Fruit fly (Drosophila melanogaster) whole organism, embryonic: Measurements from ENCODE around the gene beag.

Source experiments
- B-H2 ChIP-seq: fragments of 200-800 bp; sonication (Bioruptor generic); optimal IDR thresholded peaks from 2 replicates; lab custom pipeline; 2018; ENCODE audit warnings: missing biosample characterization, mild to moderate bottlenecking, missing genetic modification characterization
- CG10979 ChIP-seq: fragments of 200-800 bp; sonication (Bioruptor generic); optimal IDR thresholded peaks from 2 replicates; lab custom pipeline; 2018; ENCODE audit warnings: missing biosample characterization, mild to moderate bottlenecking, missing genetic modification characterization, moderate library complexity
- CG12104 ChIP-seq: fragments of 200-800 bp; sonication (Bioruptor generic); optimal IDR thresholded peaks from 3 replicates; lab custom pipeline; 2016; ENCODE audit warnings: missing biosample characterization, missing genetic modification characterization
- CG12942 ChIP-seq: fragments of 200-800 bp; sonication (Bioruptor generic); optimal IDR thresholded peaks from 3 replicates; lab custom pipeline; 2016; ENCODE audit warnings: missing biosample characterization, missing genetic modification characterization
- CG13123 ChIP-seq: fragments of 200-800 bp; sonication (Bioruptor generic); optimal IDR thresholded peaks from 2 replicates; lab custom pipeline; 2016; ENCODE audit warnings: missing biosample characterization, missing genetic modification characterization
- CG13624 ChIP-seq: fragments of 200-800 bp; sonication (Bioruptor generic); optimal IDR thresholded peaks from 2 replicates; lab custom pipeline; 2016; ENCODE audit warnings: missing biosample characterization, missing genetic modification characterization
- CG14710 ChIP-seq: fragments of 200-800 bp; sonication (Bioruptor generic); optimal IDR thresholded peaks from 3 replicates; lab custom pipeline; 2019; ENCODE audit warnings: missing biosample characterization, mild to moderate bottlenecking, missing genetic modification characterization, moderate library complexity
- CG1647 ChIP-seq: fragments of 200-800 bp; sonication (Bioruptor generic); optimal IDR thresholded peaks from 3 replicates; lab custom pipeline; 2016; ENCODE audit warnings: missing biosample characterization, missing genetic modification characterization
- CG2120 ChIP-seq: fragments of 200-800 bp; sonication (Bioruptor generic); optimal IDR thresholded peaks from 3 replicates; lab custom pipeline; 2016; ENCODE audit warnings: missing biosample characterization, missing genetic modification characterization
- CG31365 ChIP-seq: fragments of 200-800 bp; sonication (Bioruptor generic); optimal IDR thresholded peaks from 2 replicates; lab custom pipeline; 2018; ENCODE audit warnings: missing biosample characterization, mild to moderate bottlenecking, missing genetic modification characterization
- CG3163 ChIP-seq: fragments of 200-800 bp; sonication (Bioruptor generic); optimal IDR thresholded peaks from 3 replicates; lab custom pipeline; 2016; ENCODE audit warnings: missing biosample characterization, missing genetic modification characterization
- CG3726 ChIP-seq: fragments of 200-800 bp; sonication (Bioruptor generic); IDR thresholded peaks from 3 replicates; pipeline ENCODE4, ENCODE4 v1.3.6; 2022; ENCODE audit warnings: missing biosample characterization, missing genetic modification characterization
- CG5245 ChIP-seq: fragments of 200-800 bp; sonication (Bioruptor generic); optimal IDR thresholded peaks from 3 replicates; lab custom pipeline; 2016; ENCODE audit warnings: missing biosample characterization, missing genetic modification characterization
- CG6791 ChIP-seq: fragments of 200-800 bp; sonication (Bioruptor generic); IDR thresholded peaks from 3 replicates; pipeline ENCODE4 v1.3.6; 2022; ENCODE audit warnings: missing biosample characterization, missing genetic modification characterization; ENCODE audit not compliant: partially characterized antibody
- CG6813 ChIP-seq: fragments of 200-800 bp; sonication (Bioruptor generic); optimal IDR thresholded peaks from 2 replicates; lab custom pipeline; 2017; ENCODE audit warnings: missing biosample characterization, missing genetic modification characterization, mild to moderate bottlenecking, moderate library complexity, missing genetic modification reagents
- CG7928 ChIP-seq: fragments of 200-800 bp; sonication (Bioruptor generic); optimal IDR thresholded peaks from 2 replicates; lab custom pipeline; 2017; ENCODE audit warnings: missing biosample characterization, mild to moderate bottlenecking, missing genetic modification characterization
- CG9817 ChIP-seq: fragments of 200-800 bp; sonication (Bioruptor generic); optimal IDR thresholded peaks from 2 replicates; lab custom pipeline; 2018; ENCODE audit warnings: missing biosample characterization, mild to moderate bottlenecking, missing genetic modification characterization, moderate library complexity
- CG9876 ChIP-seq: fragments of 200-800 bp; sonication (Bioruptor generic); optimal IDR thresholded peaks from 2 replicates; lab custom pipeline; 2016; ENCODE audit warnings: missing biosample characterization, missing genetic modification characterization
- CoRest ChIP-seq: fragments of 200-800 bp; sonication (Bioruptor generic); optimal IDR thresholded peaks from 3 replicates; lab custom pipeline; 2018; ENCODE audit warnings: missing biosample characterization, mild to moderate bottlenecking, missing genetic modification characterization, moderate library complexity
- D ChIP-seq, 2 experiments: fragments of 200-800 bp in 1 of 2; fragments of >200 bp in 1 of 2; sonication (Bioruptor generic) in 1 of 2; optimal IDR thresholded peaks; 2 replicates in 1 of 2; 3 replicates in 1 of 2; lab custom pipeline; 2017; ENCODE audit warnings: mild to moderate bottlenecking in 1 of 2, missing biosample characterization in 1 of 2, missing genetic modification characterization in 1 of 2, missing genetic modification reagents in 1 of 2
- Dek ChIP-seq: fragments of 200-800 bp; sonication (Bioruptor generic); optimal IDR thresholded peaks from 3 replicates; lab custom pipeline; 2019; ENCODE audit warnings: missing biosample characterization, mild to moderate bottlenecking, missing genetic modification characterization, moderate library complexity
- Dfd ChIP-seq, 2 experiments: fragments of >200 bp; optimal IDR thresholded peaks; 2 replicates each; lab custom pipeline; 2017; ENCODE audit warnings: missing biosample characterization in 2 of 2, missing genetic modification characterization in 2 of 2
- E2f2 ChIP-seq: fragments of 200-800 bp; sonication (Bioruptor generic); IDR thresholded peaks from 2 replicates; pipeline ENCODE4 v1.3.6; 2022; ENCODE audit warnings: missing biosample characterization, missing genetic modification characterization
- Gsc ChIP-seq: fragments of 200-800 bp; sonication (Bioruptor generic); IDR thresholded peaks from 2 replicates; pipeline ENCODE4 v1.3.6; 2022; ENCODE audit warnings: missing biosample characterization, missing genetic modification characterization
- Mrtf ChIP-seq: fragments of 200-800 bp; sonication (Bioruptor generic); IDR thresholded peaks from 3 replicates; pipeline ENCODE4 v1.3.6; 2022; ENCODE audit warnings: missing biosample characterization, missing genetic modification characterization
- Rx ChIP-seq: fragments of 200-800 bp; sonication (Bioruptor generic); IDR thresholded peaks from 2 replicates; pipeline ENCODE4 v1.3.6; 2022; ENCODE audit warnings: missing biosample characterization, missing genetic modification characterization
- Xbp1 ChIP-seq: fragments of 200-800 bp; sonication (Bioruptor generic); optimal IDR thresholded peaks from 3 replicates; lab custom pipeline; 2016; ENCODE audit warnings: missing biosample characterization, mild to moderate bottlenecking, missing genetic modification characterization
- aop ChIP-seq: fragments of 200-800 bp; sonication (Bioruptor generic); IDR thresholded peaks from 2 replicates; pipeline ENCODE4 v1.3.6; 2022; ENCODE audit warnings: missing biosample characterization, missing genetic modification characterization
- chif ChIP-seq, 2 experiments: fragments of 200-800 bp; sonication (Bioruptor generic); optimal IDR thresholded peaks; 3 replicates each; lab custom pipeline; 2016; ENCODE audit warnings: missing biosample characterization in 2 of 2, missing genetic modification characterization in 2 of 2
- chm ChIP-seq: fragments of 200-800 bp; sonication (Bioruptor generic); IDR thresholded peaks from 2 replicates; pipeline ENCODE4 v1.3.6; 2022; ENCODE audit warnings: missing biosample characterization, missing genetic modification characterization
- dmrt11E ChIP-seq: fragments of 200-800 bp; sonication (Bioruptor generic); optimal IDR thresholded peaks from 3 replicates; lab custom pipeline; 2018; ENCODE audit warnings: missing biosample characterization, mild to moderate bottlenecking, missing genetic modification characterization, moderate library complexity
- ewg ChIP-seq: fragments of 200-800 bp; sonication (Bioruptor generic); optimal IDR thresholded peaks from 3 replicates; lab custom pipeline; 2017; ENCODE audit warnings: mild to moderate bottlenecking, missing biosample characterization, missing genetic modification reagents, missing genetic modification characterization
- gcm2 ChIP-seq: fragments of 200-800 bp; sonication (Bioruptor generic); optimal IDR thresholded peaks from 2 replicates; lab custom pipeline; 2016; ENCODE audit warnings: missing biosample characterization, missing genetic modification characterization
- gsb-n ChIP-seq: fragments of 200-800 bp; sonication (Bioruptor generic); optimal IDR thresholded peaks from 3 replicates; lab custom pipeline; 2018; ENCODE audit warnings: missing biosample characterization, mild to moderate bottlenecking, missing genetic modification characterization
- jigr1 ChIP-seq: fragments of 200-800 bp; sonication (Bioruptor generic); IDR thresholded peaks from 3 replicates; pipeline ENCODE4 v1.3.6; 2022; ENCODE audit warnings: missing biosample characterization, missing genetic modification characterization
- jing ChIP-seq: fragments of 200-800 bp; sonication (Bioruptor generic); optimal IDR thresholded peaks from 2 replicates; lab custom pipeline; 2018; ENCODE audit warnings: missing biosample characterization, mild to moderate bottlenecking, missing genetic modification characterization
- kni ChIP-seq: fragments of 200-800 bp; sonication (Bioruptor generic); optimal IDR thresholded peaks from 3 replicates; lab custom pipeline; 2017; ENCODE audit warnings: mild to moderate bottlenecking, missing biosample characterization, missing genetic modification reagents, missing genetic modification characterization
- lilli ChIP-seq: fragments of 200-800 bp; sonication (Bioruptor generic); optimal IDR thresholded peaks from 3 replicates; lab custom pipeline; 2016; ENCODE audit warnings: missing biosample characterization, missing genetic modification characterization
- lmd ChIP-seq: fragments of 200-800 bp; sonication (Bioruptor generic); IDR thresholded peaks from 2 replicates; pipeline ENCODE4 v1.3.6; 2022; ENCODE audit warnings: missing biosample characterization, missing genetic modification characterization
- pho ChIP-seq: fragments of 200-800 bp; sonication (Bioruptor generic); optimal IDR thresholded peaks from 2 replicates; lab custom pipeline; 2016; ENCODE audit warnings: missing biosample characterization, missing genetic modification characterization
- pita ChIP-seq: fragments of 200-800 bp; sonication (Bioruptor generic); optimal IDR thresholded peaks from 2 replicates; lab custom pipeline; 2017; ENCODE audit warnings: missing biosample characterization, mild to moderate bottlenecking, missing genetic modification characterization
- row ChIP-seq: fragments of 200-800 bp; sonication (Bioruptor generic); IDR thresholded peaks from 3 replicates; pipeline ENCODE4 v1.3.6; 2022; ENCODE audit warnings: missing biosample characterization, missing genetic modification characterization
- salm ChIP-seq: fragments of 200-800 bp; sonication (Bioruptor generic); optimal IDR thresholded peaks from 2 replicates; lab custom pipeline; 2018; ENCODE audit warnings: missing biosample characterization, mild to moderate bottlenecking, missing genetic modification characterization
- scrt ChIP-seq: fragments of 200-800 bp; sonication (Bioruptor generic); optimal IDR thresholded peaks from 2 replicates; lab custom pipeline; 2018; ENCODE audit warnings: missing biosample characterization, mild to moderate bottlenecking, missing genetic modification characterization, moderate library complexity
- sd ChIP-seq: fragments of 200-800 bp; sonication (Bioruptor generic); optimal IDR thresholded peaks from 3 replicates; lab custom pipeline; 2018; ENCODE audit warnings: missing biosample characterization, mild to moderate bottlenecking, missing genetic modification characterization, moderate library complexity
- sens ChIP-seq: fragments of 200-800 bp; sonication (Bioruptor generic); peaks from one replicate; lab custom pipeline; 2016; ENCODE audit warnings: missing biosample characterization, missing genetic modification characterization
- seq ChIP-seq: fragments of 200-800 bp; sonication (Bioruptor generic); IDR thresholded peaks from 2 replicates; pipeline ENCODE4 v1.3.6; 2022; ENCODE audit warnings: missing biosample characterization, missing genetic modification characterization
- sim ChIP-seq: fragments of 200-800 bp; sonication (Bioruptor generic); IDR thresholded peaks from 2 replicates; pipeline ENCODE4 v1.3.6; 2022; ENCODE audit warnings: missing biosample characterization, missing genetic modification characterization
- sna ChIP-seq: fragments of 200-800 bp; sonication (Bioruptor generic); IDR thresholded peaks from 2 replicates; pipeline ENCODE4 v1.3.6; 2022; ENCODE audit warnings: missing biosample characterization, missing genetic modification characterization; ENCODE audit not compliant: partially characterized antibody
- usp ChIP-seq: fragments of >200 bp; optimal IDR thresholded peaks from 2 replicates; lab custom pipeline; 2017; ENCODE audit warnings: missing biosample characterization, missing genetic modification characterization
- zfh1 ChIP-seq: fragments of 200-800 bp; sonication (Bioruptor generic); IDR thresholded peaks from 3 replicates; pipeline ENCODE4 v1.3.6; 2022; ENCODE audit warnings: missing biosample characterization, missing genetic modification characterization
- zfh2 ChIP-seq: fragments of 200-800 bp; sonication (Bioruptor generic); optimal IDR thresholded peaks from 2 replicates; lab custom pipeline; 2016; ENCODE audit warnings: missing biosample characterization, missing genetic modification characterization

Gene beag

dm6 chr3R:9085306-9085705 lies 20.4 kb upstream of the beag start (continued):
- TF ChIP-seq Dfd (GFP tag; optimal IDR thresholded peaks at IDR 0.05; lab: Kevin White, UChicago) = no peak
- no peak for TF ChIP-seq CG14710 (tag; lab: Kevin White, UChicago)
- TF ChIP-seq Dek (tag; lab: Kevin White, UChicago) = no peak
- peak; percentile 51; the same call in 2 of the 3 replicates for TF ChIP-seq row (GFP tag; lab: Robert Waterston, UW)
- peak; percentile 43 for TF ChIP-seq lilli (GFP tag; lab: Kevin White, UChicago)
- no peak for TF ChIP-seq CG12942 (GFP tag; lab: Kevin White, UChicago)
- TF ChIP-seq jing (GFP tag; lab: Kevin White, UChicago) = no peak
- TF ChIP-seq CG7928 (GFP tag; lab: Kevin White, UChicago) = no peak
- TF ChIP-seq zfh1 (GFP tag; lab: Robert Waterston, UW) = 0 out of 3 replicates have a peak, but pooled peaks have one; percentile 21
- TF ChIP-seq sna (GFP tag; lab: Robert Waterston, UW) = no peak
- TF ChIP-seq CG31365 (tag; lab: Kevin White, UChicago) = no peak
- no peak for TF ChIP-seq CG13123
- TF ChIP-seq pita (GFP tag; lab: Kevin White, UChicago) = no peak
- TF ChIP-seq zfh2 (GFP tag; lab: Kevin White, UChicago) = peak; percentile 15
- no peak for TF ChIP-seq CG9876
- TF ChIP-seq Xbp1 (GFP tag; lab: Kevin White, UChicago) = peak; percentile 30
- TF ChIP-seq usp (GFP tag; lab: Kevin White, UChicago) = no peak
- no peak for TF ChIP-seq sd (tag; lab: Kevin White, UChicago)
- TF ChIP-seq salm (tag; lab: Kevin White, UChicago) = no peak
- TF ChIP-seq scrt (GFP tag; lab: Kevin White, UChicago) = peak; percentile 3
- no peak for TF ChIP-seq CG5245
- TF ChIP-seq aop = no peak
- TF ChIP-seq CG3163 (GFP tag; lab: Kevin White, UChicago) = no peak
- TF ChIP-seq B-H2 = no peak
- TF ChIP-seq chm (GFP tag; lab: Robert Waterston, UW) = no peak
- no peak for TF ChIP-seq D (optimal IDR thresholded peaks at IDR 0.05; lab: Kevin White, UChicago)
- no peak for TF ChIP-seq D (GFP tag; optimal IDR thresholded peaks at IDR 0.05; lab: Kevin White, UChicago)
- peak in 1 of 2 experiments; percentile 24 for TF ChIP-seq chif (GFP tag; optimal IDR thresholded peaks at IDR 0.05; lab: Kevin White, UChicago)
- TF ChIP-seq gsb-n (tag; lab: Kevin White, UChicago) = no peak
- TF ChIP-seq jigr1 (GFP tag; lab: Robert Waterston, UW) = no peak
- no peak for TF ChIP-seq CG3726 (GFP tag; lab: Robert Waterston, UW)
- no peak for TF ChIP-seq gcm2 (GFP tag; lab: Kevin White, UChicago)
- no peak for TF ChIP-seq CG6813
- TF ChIP-seq Gsc (GFP tag; lab: Robert Waterston, UW) = no peak
- TF ChIP-seq CG12104 = no peak
- 0 out of 3 replicates have a peak, but pooled peaks have one; percentile 16 for TF ChIP-seq Mrtf
- TF ChIP-seq E2f2 (GFP tag; lab: Robert Waterston, UW) = no peak
- no peak for TF ChIP-seq ewg (GFP tag; lab: Kevin White, UChicago)
- peak; percentile 25; the same call in 1 of the 2 replicates for TF ChIP-seq lmd (GFP tag; lab: Robert Waterston, UW)
- TF ChIP-seq dmrt11E (tag; lab: Kevin White, UChicago) = no peak
- TF ChIP-seq CG2120 (GFP tag; lab: Kevin White, UChicago) = peak; percentile 48
- TF ChIP-seq CG10979 (tag; lab: Kevin White, UChicago) = peak; percentile 48
- no peak for TF ChIP-seq CG1647 (GFP tag; lab: Kevin White, UChicago)
- TF ChIP-seq CoRest (tag; lab: Kevin White, UChicago) = peak; percentile 18
- peak; percentile 7 for TF ChIP-seq CG13624 (GFP tag; lab: Kevin White, UChicago)
- TF ChIP-seq seq (GFP tag; lab: Robert Waterston, UW) = no peak
- TF ChIP-seq kni (GFP tag; lab: Kevin White, UChicago) = no peak
- TF ChIP-seq Rx (GFP tag; lab: Robert Waterston, UW) = no peak
- no peak for TF ChIP-seq CG6791
- TF ChIP-seq sim (GFP tag; lab: Robert Waterston, UW) = no peak
- TF ChIP-seq CG9817 (tag; lab: Kevin White, UChicago) = no peak
- TF ChIP-seq pho = peak; percentile 22
- TF ChIP-seq sens (GFP tag; lab: Kevin White, UChicago) = peak; percentile 59
